Worm (Caenorhabditis elegans) whole organism, L3 larva: ENCODE measurements around the gene gpa-6.

Experiments used
- aly-2 ChIP-seq: fragments of 150-350 bp; optimal IDR thresholded peaks from 2 replicates; lab custom pipeline; 2014; ENCODE audit warnings: missing biosample characterization, missing genetic modification characterization
- ceh-82 ChIP-seq: fragments of 150-350 bp; optimal IDR thresholded peaks from 2 replicates; lab custom pipeline; 2014; ENCODE audit warnings: missing biosample characterization, missing genetic modification characterization
- jun-1 ChIP-seq: fragments of 150-350 bp; optimal IDR thresholded peaks from 2 replicates; lab custom pipeline; 2014; ENCODE audit warnings: missing biosample characterization, missing genetic modification reagents, missing genetic modification characterization
- lin-15B ChIP-seq: fragments of 150-350 bp; optimal IDR thresholded peaks from 2 replicates; lab custom pipeline; 2014; ENCODE audit warnings: missing biosample characterization, missing genetic modification characterization
- nhr-11 ChIP-seq: fragments of 150-350 bp; optimal IDR thresholded peaks from 2 replicates; lab custom pipeline; 2014; ENCODE audit warnings: missing biosample characterization, missing genetic modification characterization
- nhr-12 ChIP-seq: fragments of 150-350 bp; optimal IDR thresholded peaks from 2 replicates; lab custom pipeline; 2014; ENCODE audit warnings: missing biosample characterization, missing genetic modification characterization
- nhr-77 ChIP-seq: fragments of 150-350 bp; optimal IDR thresholded peaks from 2 replicates; lab custom pipeline; 2014; ENCODE audit warnings: missing biosample characterization, missing genetic modification characterization
- snpc-4 ChIP-seq: fragments of 150-350 bp; optimal IDR thresholded peaks from 2 replicates; lab custom pipeline; 2014; ENCODE audit warnings: missing biosample characterization, missing genetic modification characterization
- tbx-2 ChIP-seq: sonication (generic microtip); optimal IDR thresholded peaks from 2 replicates; lab custom pipeline; 2016; ENCODE audit warnings: mild to moderate bottlenecking, missing genetic modification characterization, missing compliant biosample characterization
- unc-62 ChIP-seq: fragments of 150-350 bp; sonication (generic microtip); optimal IDR thresholded peaks from 4 replicates; lab custom pipeline; 2014; ENCODE audit warnings: missing biosample characterization, missing genetic modification reagents, missing genetic modification characterization

- TF ChIP-seq jun-1 (tag; lab: Kevin White, UChicago) (no peak), lin-15B (tag; lab: Kevin White, UChicago) (no peak), nhr-11 (tag; lab: Kevin White, UChicago) (no peak), nhr-77 (tag; lab: Kevin White, UChicago) (no peak), unc-62 (no peak), tbx-2 (tag; lab: Kevin White, UChicago) (no peak), aly-2 (tag; lab: Kevin White, UChicago) (no peak), ceh-82 (tag; lab: Kevin White, UChicago) (no peak), nhr-12 (tag; lab: Kevin White, UChicago) (no peak), snpc-4 (tag; lab: Kevin White, UChicago) (no peak)
Observed at ce11 chrX:13143236-13143635, 47.8 kb upstream of the gpa-6 start.
